Fruit fly (Drosophila melanogaster): ENCODE measurements around the gene CG45100.

Gene CG45100

dm6 chr3R:5470586-5471283, 3.7 kb downstream of the CG45100 start, which contains the start of the genes mRpL44 and Snr1:
mRpL44 (minus strand) TSS chr3R:5470636.
Snr1 (plus strand) TSS chr3R:5470926.
- TF ChIP-seq CG17801 (GFP tag; optimal IDR thresholded peaks at IDR 0.05; ENCODE audit: partially characterized antibody): peak; percentile 45

dm6 chr3R:5467619-5468018, 6.8 kb downstream of the CG45100 start, which contains the start of gene POLDIP2:
POLDIP2 (plus strand) TSS chr3R:5467778.
- TF ChIP-seq CG17801 (GFP tag; optimal IDR thresholded peaks at IDR 0.05; ENCODE audit: partially characterized antibody): no peak

- TF ChIP-seq CG17801 (GFP tag; optimal IDR thresholded peaks at IDR 0.05; ENCODE audit: partially characterized antibody): peak; percentile 84
Observed at dm6 chr3R:5466875-5467274, 7.5 kb downstream of the CG45100 start, which contains the start of gene RpL35A. RpL35A (minus strand) TSS chr3R:5467101.

dm6 chr3R:5464481-5464880, 9.9 kb downstream of the CG45100 start, which contains the start of gene PEK:
PEK (minus strand) TSS chr3R:5464753.
- TF ChIP-seq CG17801 (GFP tag; optimal IDR thresholded peaks at IDR 0.05; ENCODE audit: partially characterized antibody): peak; percentile 21

dm6 chr3R:5463199-5463949, 11.0 kb downstream of the CG45100 start:
- no peak for TF ChIP-seq CG17801 (GFP tag; optimal IDR thresholded peaks at IDR 0.05; ENCODE audit: partially characterized antibody)

- no peak for TF ChIP-seq CG17801 (GFP tag; optimal IDR thresholded peaks at IDR 0.05; ENCODE audit: partially characterized antibody)
Observed at dm6 chr3R:5458627-5459026, 15.8 kb downstream of the CG45100 start.

- no peak for TF ChIP-seq CG17801 (GFP tag; optimal IDR thresholded peaks at IDR 0.05; ENCODE audit: partially characterized antibody)
Observed at dm6 chr3R:5454334-5454733, 20.1 kb downstream of the CG45100 start.

dm6 chr3R:5438750-5439149, 35.6 kb downstream of the CG45100 start:
- no peak for TF ChIP-seq CG17801 (GFP tag; optimal IDR thresholded peaks at IDR 0.05; ENCODE audit: partially characterized antibody)

dm6 chr3R:5429786-5430185, 44.6 kb downstream of the CG45100 start:
- TF ChIP-seq CG17801 (GFP tag; optimal IDR thresholded peaks at IDR 0.05; ENCODE audit: partially characterized antibody): no peak

dm6 chr3R:5427157-5427556, 47.2 kb downstream of the CG45100 start, which contains the start of gene CG12147:
CG12147 (minus strand) TSS chr3R:5427257.
- TF ChIP-seq CG17801 (GFP tag; optimal IDR thresholded peaks at IDR 0.05; ENCODE audit: partially characterized antibody): no peak

All from ovary, adult (tissue).